Fruit fly (Drosophila melanogaster) whole organism, wandering third instar larva: Measurements from ENCODE around the gene Drsl3.

Experiments
- Dfd ChIP-seq: fragments of >200 bp; optimal IDR thresholded peaks from 2 replicates; lab custom pipeline; 2017; ENCODE audit warnings: missing biosample characterization, missing genetic modification characterization
- GATAd ChIP-seq: sonication (Bioruptor generic); optimal IDR thresholded peaks from 2 replicates; lab custom pipeline; 2016; ENCODE audit warnings: missing biosample characterization, missing genetic modification characterization
- HLH106 ChIP-seq: fragments of 200-800 bp; optimal IDR thresholded peaks from 3 replicates; lab custom pipeline; 2019; ENCODE audit warnings: missing biosample characterization, mild to moderate bottlenecking, missing genetic modification characterization, moderate library complexity
- Mio ChIP-seq: sonication (Bioruptor generic); optimal IDR thresholded peaks from 2 replicates; lab custom pipeline; 2016; ENCODE audit warnings: missing biosample characterization, missing genetic modification characterization
- OdsH ChIP-seq: fragments of 200-800 bp; sonication (Bioruptor generic); optimal IDR thresholded peaks from 2 replicates; lab custom pipeline; 2016; ENCODE audit warnings: missing biosample characterization, mild to moderate bottlenecking, missing genetic modification characterization
- brk ChIP-seq: fragments of 200-800 bp; sonication (Bioruptor generic); optimal IDR thresholded peaks from 2 replicates; lab custom pipeline; 2016; ENCODE audit warnings: missing biosample characterization, mild to moderate bottlenecking, missing genetic modification characterization
- foxo ChIP-seq, 2 experiments: fragments of 200-800 bp; sonication (Bioruptor generic); optimal IDR thresholded peaks; 2 replicates in 1 of 2; 3 replicates in 1 of 2; lab custom pipeline; 2016 to 2017; ENCODE audit warnings: missing biosample characterization in 2 of 2, missing genetic modification characterization in 2 of 2
- h ChIP-seq: fragments of 200-800 bp; sonication (Bioruptor generic); optimal IDR thresholded peaks from 3 replicates; lab custom pipeline; 2016; ENCODE audit warnings: missing biosample characterization, mild to moderate bottlenecking, missing genetic modification characterization
- lola ChIP-seq: fragments of >200 bp; optimal IDR thresholded peaks from 2 replicates; lab custom pipeline; 2017; ENCODE audit warnings: missing biosample characterization, missing genetic modification characterization
- pan ChIP-seq: fragments of >200 bp; optimal IDR thresholded peaks from 2 replicates; lab custom pipeline; 2017
- psq ChIP-seq: fragments of 200-800 bp; sonication (Bioruptor generic); optimal IDR thresholded peaks from 3 replicates; lab custom pipeline; 2017; ENCODE audit warnings: missing biosample characterization, mild to moderate bottlenecking, missing genetic modification characterization, moderate library complexity
- sage ChIP-seq: fragments of 200-800 bp; sonication (Bioruptor generic); optimal IDR thresholded peaks from 2 replicates; lab custom pipeline; 2016; ENCODE audit warnings: missing biosample characterization, mild to moderate bottlenecking, missing genetic modification characterization
- usp ChIP-seq: fragments of >200 bp; optimal IDR thresholded peaks from 2 replicates; lab custom pipeline; 2017; ENCODE audit warnings: missing biosample characterization, missing genetic modification characterization

- TF ChIP-seq HLH106 (no peak), Mio (GFP tag; lab: Kevin White, UChicago) (no peak), psq (no peak), brk (GFP tag; lab: Kevin White, UChicago) (peak; percentile 15), Dfd (GFP tag; lab: Kevin White, UChicago) (no peak), foxo (GFP tag; optimal IDR thresholded peaks at IDR 0.05; lab: Kevin White, UChicago) (peak in 1 of 2 experiments; percentile 1), sage (GFP tag; lab: Kevin White, UChicago) (no peak), OdsH (no peak), lola (GFP tag; lab: Kevin White, UChicago) (no peak), GATAd (GFP tag; lab: Kevin White, UChicago) (no peak), h (no peak), usp (GFP tag; lab: Kevin White, UChicago) (no peak), pan (lab: Kevin White, UChicago) (no peak)
Observed at dm6 chr3L:3344528-3344927, 29.7 kb downstream of the Drsl3 start.
